Worm (Caenorhabditis elegans) whole organism, L2 larva: ENCODE measurements around the gene aqp-2.

Experiments used
- F13H6.1 ChIP-seq: sonication (generic microtip); optimal IDR thresholded peaks from 2 replicates; lab custom pipeline; 2016; ENCODE audit warnings: missing genetic modification characterization, missing compliant biosample characterization
- Y55F3AM.14 ChIP-seq: fragments of 200-800 bp; sonication (Bioruptor generic); optimal IDR thresholded peaks from 2 replicates; lab custom pipeline; 2018; ENCODE audit warnings: mild to moderate bottlenecking, missing genetic modification characterization, missing compliant biosample characterization
- ZK546.5 ChIP-seq: sonication (generic microtip); optimal IDR thresholded peaks from 2 replicates; lab custom pipeline; 2017; ENCODE audit warnings: missing biosample characterization, missing genetic modification characterization
- alr-1 ChIP-seq: fragments of 150-350 bp; optimal IDR thresholded peaks from 2 replicates; lab custom pipeline; 2014; ENCODE audit warnings: missing biosample characterization, missing genetic modification characterization
- aly-2 ChIP-seq: fragments of 150-350 bp; optimal IDR thresholded peaks from 2 replicates; lab custom pipeline; 2014; ENCODE audit warnings: missing biosample characterization, missing genetic modification characterization
- ama-1 ChIP-seq: fragments of 150-350 bp; optimal IDR thresholded peaks from 2 replicates; lab custom pipeline; 2018; ENCODE audit warnings: inconsistent platforms
- dmd-4 ChIP-seq: sonication (generic microtip); optimal IDR thresholded peaks from 2 replicates; lab custom pipeline; 2017; ENCODE audit warnings: missing biosample characterization, missing genetic modification characterization
- lin-39 ChIP-seq: fragments of 150-350 bp; optimal IDR thresholded peaks from 2 replicates; lab custom pipeline; 2014; ENCODE audit warnings: missing biosample characterization, missing genetic modification reagents, missing genetic modification characterization
- nhr-237 ChIP-seq: fragments of 150-350 bp; optimal IDR thresholded peaks from 2 replicates; lab custom pipeline; 2014; ENCODE audit warnings: missing biosample characterization, missing genetic modification characterization
- nhr-25 ChIP-seq: fragments of 150-350 bp; sonication (generic microtip); optimal IDR thresholded peaks from 3 replicates; lab custom pipeline; 2014; ENCODE audit warnings: missing biosample characterization, missing genetic modification characterization
- nhr-6 ChIP-seq: fragments of 150-350 bp; optimal IDR thresholded peaks from 2 replicates; lab custom pipeline; 2014; ENCODE audit warnings: missing biosample characterization, missing genetic modification characterization
- snpc-4 ChIP-seq: fragments of 150-350 bp; optimal IDR thresholded peaks from 2 replicates; lab custom pipeline; 2014; ENCODE audit warnings: missing biosample characterization, missing genetic modification characterization
- zag-1 ChIP-seq: fragments of 150-350 bp; optimal IDR thresholded peaks from 2 replicates; lab custom pipeline; 2014; ENCODE audit warnings: missing biosample characterization, missing genetic modification characterization

DNA sequence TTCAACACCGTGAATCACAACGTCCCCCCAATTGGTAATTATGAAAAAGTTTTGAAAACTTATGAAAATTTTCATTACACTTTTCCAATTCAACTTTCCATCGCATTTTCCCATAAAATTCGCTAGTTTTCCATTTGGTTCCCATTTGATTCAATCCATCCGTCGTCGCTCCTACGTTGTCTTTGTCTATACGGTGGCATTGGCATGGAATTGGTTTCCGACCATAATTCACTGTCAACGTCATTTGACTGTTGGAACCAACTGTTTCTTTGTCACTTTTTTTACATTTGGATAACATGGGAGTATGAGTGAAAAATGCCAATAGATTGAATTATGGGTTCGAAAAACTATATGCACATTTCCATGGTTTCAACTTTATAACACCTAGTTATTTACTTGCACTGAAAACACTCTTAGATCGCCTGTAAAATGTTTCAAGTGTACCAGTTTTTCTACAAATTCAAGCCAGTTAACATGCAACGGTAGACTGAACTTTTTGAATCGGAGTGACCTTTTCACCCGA is 3.7 kb downstream of the aqp-2 start:
- TF ChIP-seq F13H6.1 (tag; lab: Kevin White, UChicago) (no peak), ama-1 (no peak), lin-39 (no peak), nhr-237 (tag; lab: Kevin White, UChicago) (no peak), alr-1 (tag; lab: Kevin White, UChicago) (no peak), nhr-25 (tag; lab: Kevin White, UChicago) (no peak), ZK546.5 (no peak), Y55F3AM.14 (GFP tag; lab: Kevin White, UChicago) (no peak), nhr-6 (no peak), zag-1 (tag; lab: Kevin White, UChicago) (no peak), snpc-4 (tag; lab: Kevin White, UChicago) (no peak), dmd-4 (tag; lab: Kevin White, UChicago) (no peak), aly-2 (tag; lab: Kevin White, UChicago) (no peak)
